Worm (Caenorhabditis elegans): ENCODE results near the gene exo-1.

The exo-1 gene

DNA sequence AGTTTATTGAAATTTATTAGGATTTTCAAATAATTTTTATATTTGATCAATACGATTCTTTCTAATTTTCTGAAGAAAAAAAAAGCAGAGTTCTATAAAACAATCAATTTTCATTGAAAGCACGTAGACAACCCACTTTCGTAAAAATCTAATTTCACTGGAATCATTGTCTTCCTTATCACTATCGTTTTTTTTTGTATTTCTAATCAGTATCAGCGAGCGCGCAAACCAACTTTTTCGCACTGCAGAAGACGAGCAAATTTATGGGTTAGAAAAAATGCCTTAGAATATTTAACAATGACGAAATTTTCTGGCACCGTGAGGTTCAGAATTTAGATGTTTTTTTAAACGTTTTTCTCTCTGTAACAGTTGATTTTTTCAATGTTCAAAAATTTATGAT lies 29.5 kb downstream of the exo-1 start:
- peak; percentile 44; the same call in 1 of the 2 replicates for TF ChIP-seq dmd-6 (GFP tag; IDR thresholded peaks at IDR 0.05)
- no peak for TF ChIP-seq spr-3 (GFP tag; optimal IDR thresholded peaks at IDR 0.05)
- peak; percentile 53 for TF ChIP-seq pqm-1 (tag; optimal IDR thresholded peaks at IDR 0.05)
- TF ChIP-seq nhr-42 (GFP tag; IDR thresholded peaks at IDR 0.05): no peak
- no peak for TF ChIP-seq nhr-10 (tag; optimal IDR thresholded peaks at IDR 0.05)
- TF ChIP-seq ceh-20 (GFP tag; IDR thresholded peaks at IDR 0.05): no peak
- TF ChIP-seq arid-1 (GFP tag; conservative IDR thresholded peaks at IDR 0.05): no peak
- TF ChIP-seq unc-62 (GFP tag; optimal IDR thresholded peaks at IDR 0.05 in 1 of 2): no peak
- no peak for TF ChIP-seq unc-62 (tag; optimal IDR thresholded peaks at IDR 0.05)
- TF ChIP-seq hlh-11 (tag; optimal IDR thresholded peaks at IDR 0.05): no peak
- TF ChIP-seq lin-38 (GFP tag; IDR thresholded peaks at IDR 0.05): no peak

DNA sequence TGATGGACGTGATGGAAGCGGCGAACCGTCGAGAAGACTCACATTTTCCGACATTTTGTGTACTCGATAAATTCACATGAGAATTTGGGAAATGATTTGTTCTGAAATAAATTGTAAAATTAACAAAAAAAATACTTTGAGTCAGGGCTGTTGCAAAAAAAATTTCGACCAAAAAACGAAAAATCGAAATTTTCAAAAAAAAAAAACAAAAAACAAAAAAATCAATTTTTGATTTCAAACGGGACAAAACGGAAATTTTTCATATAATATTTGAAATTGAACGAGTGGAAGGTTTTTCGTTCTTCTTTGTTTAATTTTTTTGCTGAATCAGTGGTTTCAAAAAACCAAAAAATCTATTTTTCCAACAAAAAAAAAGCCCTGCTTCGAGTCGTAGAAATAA lies 31.9 kb downstream of the exo-1 start, which contains the start of gene cua-1:
cua-1 (minus strand) TSS at position 101 of the 400 bp plus-strand sequence.
- no peak for TF ChIP-seq aha-1 (tag)
- no peak for TF ChIP-seq F44E2.7 (GFP tag; IDR thresholded peaks at IDR 0.05)
- no peak for TF ChIP-seq unc-39 (tag; optimal IDR thresholded peaks at IDR 0.05)
- no peak for TF ChIP-seq gei-8 (GFP tag; optimal IDR thresholded peaks at IDR 0.05)
- TF ChIP-seq mdl-1 (tag; optimal IDR thresholded peaks at IDR 0.05): no peak

DNA sequence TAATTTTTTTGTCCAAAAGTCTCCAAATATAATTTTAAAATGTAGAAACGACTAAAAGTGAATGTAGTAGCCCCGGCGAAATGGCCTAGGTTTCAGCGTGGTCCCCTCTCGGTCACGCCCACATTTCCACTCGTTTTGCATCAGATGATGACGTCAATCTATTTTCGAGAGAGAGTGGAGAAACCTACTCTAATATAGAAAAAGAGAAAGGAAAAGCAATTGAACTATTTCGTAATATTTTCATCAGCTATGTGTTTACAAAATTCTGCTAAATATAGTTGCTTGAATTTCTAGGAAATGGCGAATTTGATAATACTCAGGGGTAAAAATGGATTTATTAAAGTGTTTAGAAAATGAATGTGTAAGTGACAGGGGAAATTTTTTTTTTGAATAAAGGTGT lies 32.5 kb downstream of the exo-1 start:
- TF ChIP-seq mep-1 (tag; optimal IDR thresholded peaks at IDR 0.05) (peak; percentile 38), dmd-6 (GFP tag; IDR thresholded peaks at IDR 0.05) (0 out of 2 replicates have a peak, but pooled peaks have one; percentile 9), hlh-30 (tag; optimal IDR thresholded peaks at IDR 0.05; ENCODE audit: insufficient read depth) (peak; percentile 38), skn-1 (tag; optimal IDR thresholded peaks at IDR 0.05) (no peak), arid-1 (GFP tag; conservative IDR thresholded peaks at IDR 0.05) (0 out of 2 replicates have a peak, but pooled peaks have one; percentile 8), lin-29 (GFP tag; IDR thresholded peaks at IDR 0.05) (no peak), ztf-7 (tag; optimal IDR thresholded peaks at IDR 0.05) (peak; percentile 83), nhr-11 (tag; optimal IDR thresholded peaks at IDR 0.05) (peak; percentile 12), daf-8 (GFP tag; IDR thresholded peaks at IDR 0.05) (no peak), daf-16 (GFP tag; optimal IDR thresholded peaks at IDR 0.05) (no peak), daf-16 (tag; optimal IDR thresholded peaks at IDR 0.05) (peak; percentile 51), lsy-2 (tag; optimal IDR thresholded peaks at IDR 0.05) (peak in 1 of 2 experiments; percentile 61), fkh-10 (GFP tag; optimal IDR thresholded peaks at IDR 0.05) (peak; percentile 14), dpl-1 (GFP tag; optimal IDR thresholded peaks at IDR 0.05) (no peak), F37D6.2 (tag; optimal IDR thresholded peaks at IDR 0.05) (no peak), aha-1 (tag) (peak; percentile 65)

DNA sequence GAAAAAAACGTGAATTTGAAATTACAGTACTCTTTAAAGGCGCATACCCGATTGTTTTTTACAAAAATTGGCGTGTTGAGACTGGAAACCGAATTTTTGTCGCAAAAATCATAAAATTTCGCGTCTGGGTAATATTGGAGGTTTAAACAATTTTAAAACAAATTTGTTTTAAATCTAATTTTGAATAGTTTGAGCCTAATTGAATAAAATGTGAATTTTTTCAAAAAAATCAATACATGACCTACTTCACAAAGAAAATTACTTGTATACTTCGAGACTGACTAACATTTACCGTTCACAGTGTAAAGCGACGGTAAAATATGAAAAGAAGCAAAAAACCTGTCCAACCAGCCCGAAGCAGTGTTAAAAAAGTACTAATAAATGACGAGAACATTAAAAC lies 34.0 kb downstream of the exo-1 start:
- TF ChIP-seq mep-1 (tag; optimal IDR thresholded peaks at IDR 0.05): no peak
- TF ChIP-seq nhr-28 (tag; optimal IDR thresholded peaks at IDR 0.05): no peak
- TF ChIP-seq aly-2 (tag; optimal IDR thresholded peaks at IDR 0.05): no peak
- TF ChIP-seq nhr-11 (tag; optimal IDR thresholded peaks at IDR 0.05): no peak
- TF ChIP-seq nhr-102 (tag; optimal IDR thresholded peaks at IDR 0.05): peak; percentile 13
- TF ChIP-seq Y105C5A.15 (GFP tag; IDR thresholded peaks at IDR 0.05): 0 out of 2 replicates have a peak, but pooled peaks have one; percentile 48
- TF ChIP-seq unc-62 (GFP tag; optimal IDR thresholded peaks at IDR 0.05 in 1 of 2): peak in 1 of 2 experiments; percentile 51
- TF ChIP-seq unc-62 (tag; optimal IDR thresholded peaks at IDR 0.05): no peak

DNA sequence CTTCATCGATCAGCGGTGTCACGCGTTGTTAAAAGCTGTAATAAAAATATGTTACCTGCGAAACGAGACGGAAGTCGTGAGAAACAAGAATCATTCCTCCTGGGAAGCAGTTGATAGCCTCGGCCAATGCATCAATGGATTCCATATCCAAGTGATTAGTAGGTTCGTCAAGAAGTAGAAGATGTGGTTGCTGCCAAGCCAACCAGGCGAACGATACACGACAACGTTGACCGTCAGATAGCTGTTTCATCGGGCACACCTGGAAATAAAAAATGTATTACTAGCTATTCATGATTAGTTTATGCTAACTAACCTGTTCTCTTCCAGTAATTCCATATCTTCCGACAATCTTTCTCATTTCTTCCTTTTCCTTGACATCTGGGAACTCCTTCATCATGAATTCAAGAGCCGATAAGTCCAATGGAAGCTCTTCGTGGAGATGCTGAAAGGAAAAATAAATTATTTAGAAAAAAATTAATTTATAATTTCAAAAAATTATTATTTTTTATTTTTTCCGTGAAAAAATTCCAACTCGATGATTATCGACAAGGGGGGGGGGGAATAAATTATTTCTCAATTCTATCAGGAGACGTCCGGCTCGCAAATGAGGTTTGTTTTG lies 35.8 kb downstream of the exo-1 start, which contains the start of gene tag-164:
tag-164 (plus strand) TSS at position 569 of the 619 bp plus-strand sequence.
- TF ChIP-seq unc-62 (GFP tag; optimal IDR thresholded peaks at IDR 0.05 in 1 of 2): peak in 1 of 2 experiments; percentile 92
- TF ChIP-seq unc-62 (tag; optimal IDR thresholded peaks at IDR 0.05): no peak
- TF ChIP-seq dpl-1 (GFP tag; optimal IDR thresholded peaks at IDR 0.05): no peak

Measured in whole organism, L4 larva.